Fruit fly (Drosophila melanogaster) whole organism, embryonic: Measurements from ENCODE around the gene Pgant2.

ENCODE experiments used
- Blimp-1 ChIP-seq: fragments of 200-800 bp; sonication (Bioruptor generic); optimal IDR thresholded peaks from 3 replicates; lab custom pipeline; 2018; ENCODE audit warnings: missing biosample characterization, missing genetic modification characterization, mild to moderate bottlenecking, moderate library complexity, missing genetic modification reagents
- CG10366 ChIP-seq: fragments of 200-800 bp; sonication (Bioruptor generic); IDR thresholded peaks from 2 replicates; pipeline ENCODE4 v1.3.6; 2022; ENCODE audit warnings: missing biosample characterization, missing genetic modification characterization
- CG12104 ChIP-seq: fragments of 200-800 bp; sonication (Bioruptor generic); optimal IDR thresholded peaks from 3 replicates; lab custom pipeline; 2016; ENCODE audit warnings: missing biosample characterization, missing genetic modification characterization
- CG13624 ChIP-seq: fragments of 200-800 bp; sonication (Bioruptor generic); optimal IDR thresholded peaks from 2 replicates; lab custom pipeline; 2016; ENCODE audit warnings: missing biosample characterization, missing genetic modification characterization
- CG14014 ChIP-seq: fragments of 200-800 bp; sonication (Bioruptor generic); IDR thresholded peaks from 2 replicates; pipeline ENCODE4 v1.3.6; 2022; ENCODE audit warnings: missing biosample characterization, missing genetic modification characterization
- CG17361 ChIP-seq: fragments of 200-800 bp; sonication (Bioruptor generic); IDR thresholded peaks from 3 replicates; pipeline ENCODE4 v1.3.6; 2022; ENCODE audit warnings: missing biosample characterization, missing genetic modification characterization
- CG18476 ChIP-seq: fragments of 200-800 bp; sonication (Bioruptor generic); optimal IDR thresholded peaks from 2 replicates; lab custom pipeline; 2016; ENCODE audit warnings: missing biosample characterization, mild to moderate bottlenecking, missing genetic modification characterization
- CG3163 ChIP-seq: fragments of 200-800 bp; sonication (Bioruptor generic); optimal IDR thresholded peaks from 3 replicates; lab custom pipeline; 2016; ENCODE audit warnings: missing biosample characterization, missing genetic modification characterization
- CG3281 ChIP-seq: fragments of 200-800 bp; sonication (Bioruptor generic); optimal IDR thresholded peaks from 3 replicates; lab custom pipeline; 2017; ENCODE audit warnings: missing biosample characterization, mild to moderate bottlenecking, missing genetic modification characterization
- CG34422 ChIP-seq: fragments of 200-800 bp; sonication (Bioruptor generic); IDR thresholded peaks from 3 replicates; pipeline ENCODE4 v1.3.6; 2022; ENCODE audit warnings: missing biosample characterization, missing genetic modification characterization
- CG3838 ChIP-seq: fragments of 200-800 bp; sonication (Bioruptor generic); optimal IDR thresholded peaks from 3 replicates; lab custom pipeline; 2016; ENCODE audit warnings: missing biosample characterization, missing genetic modification characterization
- CG6272 ChIP-seq: fragments of 200-800 bp; sonication (Bioruptor generic); IDR thresholded peaks from 2 replicates; pipeline ENCODE4 v1.3.6; 2022; ENCODE audit warnings: missing biosample characterization, missing genetic modification characterization
- CG6765 ChIP-seq: fragments of 200-800 bp; sonication (Bioruptor generic); optimal IDR thresholded peaks from 3 replicates; lab custom pipeline; 2017; ENCODE audit warnings: missing biosample characterization, mild to moderate bottlenecking, missing genetic modification characterization
- CG7963 ChIP-seq: fragments of 200-800 bp; sonication (Bioruptor generic); IDR thresholded peaks from 3 replicates; pipeline ENCODE4 v1.3.6; 2022; ENCODE audit warnings: missing biosample characterization, missing genetic modification characterization; ENCODE audit not compliant: partially characterized antibody
- CG7987 ChIP-seq: fragments of 200-800 bp; sonication (Bioruptor generic); optimal IDR thresholded peaks from 2 replicates; lab custom pipeline; 2018; ENCODE audit warnings: missing biosample characterization, mild to moderate bottlenecking, missing genetic modification characterization, moderate library complexity
- CG8089 ChIP-seq: fragments of 200-800 bp; sonication (Bioruptor generic); optimal IDR thresholded peaks from 3 replicates; lab custom pipeline; 2016; ENCODE audit warnings: missing biosample characterization, missing genetic modification characterization
- CG8944 ChIP-seq: fragments of 200-800 bp; sonication (Bioruptor generic); optimal IDR thresholded peaks from 3 replicates; lab custom pipeline; 2016; ENCODE audit warnings: missing biosample characterization, missing genetic modification characterization
- D ChIP-seq, 2 experiments: fragments of 200-800 bp in 1 of 2; fragments of >200 bp in 1 of 2; sonication (Bioruptor generic) in 1 of 2; optimal IDR thresholded peaks; 2 replicates in 1 of 2; 3 replicates in 1 of 2; lab custom pipeline; 2017; ENCODE audit warnings: mild to moderate bottlenecking in 1 of 2, missing biosample characterization in 1 of 2, missing genetic modification characterization in 1 of 2, missing genetic modification reagents in 1 of 2
- D19B ChIP-seq: fragments of 200-800 bp; sonication (Bioruptor generic); optimal IDR thresholded peaks from 2 replicates; lab custom pipeline; 2017; ENCODE audit warnings: missing biosample characterization, mild to moderate bottlenecking, missing genetic modification characterization
- Deaf1 ChIP-seq: fragments of 200-800 bp; optimal IDR thresholded peaks from 3 replicates; lab custom pipeline; 2019; ENCODE audit warnings: missing biosample characterization, mild to moderate bottlenecking, missing genetic modification characterization, moderate library complexity
- Dll ChIP-seq: fragments of 200-800 bp; sonication (Bioruptor generic); IDR thresholded peaks from 4 replicates; pipeline ENCODE4 v1.3.6; 2022; ENCODE audit warnings: missing biosample characterization, missing genetic modification characterization; ENCODE audit not compliant: partially characterized antibody
- Dp ChIP-seq: fragments of 200-800 bp; sonication (Bioruptor generic); optimal IDR thresholded peaks from 2 replicates; lab custom pipeline; 2018; ENCODE audit warnings: missing biosample characterization, mild to moderate bottlenecking, missing genetic modification characterization, moderate library complexity
- E2f1 ChIP-seq: fragments of 200-800 bp; sonication (Bioruptor generic); IDR thresholded peaks from 2 replicates; pipeline ENCODE4 v1.3.6; 2022; ENCODE audit warnings: missing biosample characterization, missing genetic modification characterization
- ERR ChIP-seq: fragments of 200-800 bp; sonication (Bioruptor generic); optimal IDR thresholded peaks from 2 replicates; lab custom pipeline; 2016; ENCODE audit warnings: missing biosample characterization, missing genetic modification characterization
- H2.0 ChIP-seq: fragments of 200-800 bp; sonication (Bioruptor generic); IDR thresholded peaks from 2 replicates; pipeline ENCODE4 v1.3.6; 2022; ENCODE audit warnings: missing biosample characterization, missing genetic modification characterization
- HmgD ChIP-seq: fragments of 200-800 bp; sonication (Bioruptor generic); optimal IDR thresholded peaks from 3 replicates; lab custom pipeline; 2016; ENCODE audit warnings: missing biosample characterization, missing genetic modification characterization
- Hr3 ChIP-seq: fragments of 200-800 bp; sonication (Bioruptor generic); optimal IDR thresholded peaks from 3 replicates; lab custom pipeline; 2016; ENCODE audit warnings: missing biosample characterization, missing genetic modification characterization
- Lim3 ChIP-seq: fragments of 200-800 bp; sonication (Bioruptor generic); IDR thresholded peaks from 2 replicates; pipeline ENCODE4 v1.3.6; 2022; ENCODE audit warnings: missing biosample characterization, missing genetic modification characterization
- NC2α ChIP-seq: fragments of 200-800 bp; sonication (Bioruptor generic); optimal IDR thresholded peaks from 2 replicates; lab custom pipeline; 2016; ENCODE audit warnings: missing biosample characterization, missing genetic modification characterization
- Sry-β ChIP-seq: fragments of 200-800 bp; sonication (Bioruptor generic); optimal IDR thresholded peaks from 2 replicates; lab custom pipeline; 2018; ENCODE audit warnings: missing biosample characterization, mild to moderate bottlenecking, missing genetic modification characterization, moderate library complexity
- Stat92E ChIP-seq, 3 experiments: fragments of >200 bp in 2 of 3; fragments of 200-800 bp in 1 of 3; sonication (Bioruptor generic) in 1 of 3; optimal IDR thresholded peaks; 2 replicates each; lab custom pipeline; 2017 to 2019; ENCODE audit warnings: missing biosample characterization in 3 of 3, missing genetic modification characterization in 3 of 3, mild to moderate bottlenecking in 1 of 3, moderate library complexity in 1 of 3
- Vsx1 ChIP-seq: fragments of 200-800 bp; sonication (Bioruptor generic); optimal IDR thresholded peaks from 2 replicates; lab custom pipeline; 2017; ENCODE audit warnings: missing biosample characterization, mild to moderate bottlenecking, missing genetic modification characterization, missing genetic modification reagents
- cas ChIP-seq: fragments of 200-800 bp; sonication (Bioruptor generic); IDR thresholded peaks from 2 replicates; pipeline ENCODE4 v1.3.6; 2022; ENCODE audit warnings: missing biosample characterization, missing genetic modification characterization
- ci ChIP-seq: fragments of 200-800 bp; sonication (Bioruptor generic); IDR thresholded peaks from 3 replicates; pipeline ENCODE4 v1.3.6; 2022; ENCODE audit warnings: missing biosample characterization, missing genetic modification characterization
- crol ChIP-seq: fragments of 200-800 bp; sonication (Bioruptor generic); IDR thresholded peaks from 2 replicates; pipeline ENCODE4 v1.3.6; 2022; ENCODE audit warnings: missing biosample characterization, missing genetic modification characterization
- crp ChIP-seq, 2 experiments: fragments of 200-800 bp; sonication (Bioruptor generic); optimal IDR thresholded peaks; 2 replicates in 1 of 2; 3 replicates in 1 of 2; lab custom pipeline; 2017; ENCODE audit warnings: missing biosample characterization in 2 of 2, missing genetic modification characterization in 2 of 2, mild to moderate bottlenecking in 1 of 2, moderate library complexity in 1 of 2
- fd96Cb ChIP-seq: fragments of 200-800 bp; sonication (Bioruptor generic); optimal IDR thresholded peaks from 2 replicates; lab custom pipeline; 2018; ENCODE audit warnings: missing biosample characterization, mild to moderate bottlenecking, missing genetic modification characterization, moderate library complexity
- ftz-f1 ChIP-seq: fragments of 200-800 bp; sonication (Bioruptor generic); optimal IDR thresholded peaks from 2 replicates; lab custom pipeline; 2016; ENCODE audit warnings: missing biosample characterization, missing genetic modification characterization
- gce ChIP-seq: fragments of 200-800 bp; sonication (Bioruptor generic); IDR thresholded peaks from 3 replicates; pipeline ENCODE4 v1.3.6; 2022; ENCODE audit warnings: missing biosample characterization, missing genetic modification characterization
- gro ChIP-seq: fragments of 200-800 bp; sonication (Bioruptor generic); optimal IDR thresholded peaks from 2 replicates; lab custom pipeline; 2016; ENCODE audit warnings: missing biosample characterization, missing genetic modification characterization
- hkb ChIP-seq, 2 experiments: fragments of 200-800 bp in 1 of 2; fragments of >200 bp in 1 of 2; sonication (Bioruptor generic) in 1 of 2; IDR thresholded peaks in 1 of 2; optimal IDR thresholded peaks in 1 of 2; 2 replicates each; pipeline versions ENCODE4 v1.3.6 to Lab custom; 2017 to 2022; ENCODE audit warnings: missing biosample characterization in 1 of 2, missing genetic modification characterization in 1 of 2
- jigr1 ChIP-seq: fragments of 200-800 bp; sonication (Bioruptor generic); IDR thresholded peaks from 3 replicates; pipeline ENCODE4 v1.3.6; 2022; ENCODE audit warnings: missing biosample characterization, missing genetic modification characterization
- jumu ChIP-seq: fragments of 200-800 bp; sonication (Bioruptor generic); optimal IDR thresholded peaks from 3 replicates; lab custom pipeline; 2016; ENCODE audit warnings: missing biosample characterization, missing genetic modification characterization
- pb ChIP-seq: fragments of 200-800 bp; sonication (Bioruptor generic); optimal IDR thresholded peaks from 3 replicates; lab custom pipeline; 2016; ENCODE audit warnings: missing biosample characterization, missing genetic modification characterization
- phol ChIP-seq: fragments of 200-800 bp; sonication (Bioruptor generic); optimal IDR thresholded peaks from 3 replicates; lab custom pipeline; 2018; ENCODE audit warnings: missing biosample characterization, mild to moderate bottlenecking, missing genetic modification characterization, moderate library complexity
- slp2 ChIP-seq: fragments of 200-800 bp; sonication (Bioruptor generic); optimal IDR thresholded peaks from 2 replicates; lab custom pipeline; 2016; ENCODE audit warnings: missing biosample characterization, missing genetic modification characterization
- sug ChIP-seq: fragments of 200-800 bp; optimal IDR thresholded peaks from 2 replicates; lab custom pipeline; 2019; ENCODE audit warnings: missing biosample characterization, mild to moderate bottlenecking, missing genetic modification characterization, moderate library complexity
- toy ChIP-seq: fragments of 200-800 bp; sonication (Bioruptor generic); IDR thresholded peaks from 2 replicates; pipeline ENCODE4 v1.3.6; 2022; ENCODE audit warnings: missing biosample characterization, missing genetic modification characterization
- trh ChIP-seq: fragments of 200-800 bp; sonication (Bioruptor generic); optimal IDR thresholded peaks from 2 replicates; lab custom pipeline; 2016; ENCODE audit warnings: missing biosample characterization, missing genetic modification characterization
- zf30C ChIP-seq: fragments of 200-800 bp; sonication (Bioruptor generic); optimal IDR thresholded peaks from 3 replicates; lab custom pipeline; 2018; ENCODE audit warnings: missing biosample characterization, mild to moderate bottlenecking, missing genetic modification characterization

The Pgant2 gene

DNA sequence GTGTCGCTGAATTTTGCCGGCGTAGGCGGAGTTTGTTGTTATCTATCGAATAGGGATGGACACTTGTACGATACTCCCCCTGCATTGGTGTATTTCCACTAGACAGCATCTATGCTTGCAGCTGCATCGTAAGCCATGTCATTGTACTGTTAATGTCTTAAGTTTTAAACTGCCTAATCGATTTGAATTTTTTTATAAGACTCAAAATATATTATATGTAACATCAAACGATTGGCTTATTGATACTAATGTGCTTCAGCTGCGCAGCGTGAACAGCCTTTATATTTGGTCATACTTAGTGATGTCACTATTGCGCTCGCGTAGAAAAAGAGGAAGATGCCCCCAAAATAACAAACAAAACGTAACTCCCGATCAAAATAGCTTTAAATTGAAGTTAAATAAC lies 49.8 kb downstream of the Pgant2 start, which contains the start of the genes CG9662 and Ptpa (continued):
- TF ChIP-seq toy (GFP tag; lab: Robert Waterston, UW) (no peak), CG8944 (peak; percentile 78), gce (GFP tag; lab: Robert Waterston, UW) (no peak), fd96Cb (peak; percentile 78), zf30C (no peak), gro (GFP tag; lab: Kevin White, UChicago) (peak; percentile 78), Stat92E (GFP tag; optimal IDR thresholded peaks at IDR 0.05; lab: Kevin White, UChicago) (no peak), phol (tag; lab: Kevin White, UChicago) (peak; percentile 91), sug (tag; lab: Kevin White, UChicago) (peak; percentile 78), ERR (GFP tag; lab: Kevin White, UChicago) (peak; percentile 65), D (optimal IDR thresholded peaks at IDR 0.05; lab: Kevin White, UChicago) (no peak), D (GFP tag; optimal IDR thresholded peaks at IDR 0.05; lab: Kevin White, UChicago) (peak; percentile 59), CG14014 (GFP tag; lab: Robert Waterston, UW) (peak; percentile 84), crp (GFP tag; optimal IDR thresholded peaks at IDR 0.05; lab: Kevin White, UChicago) (peak in 1 of 2 experiments; percentile 42), CG10366 (GFP tag; lab: Robert Waterston, UW) (peak; percentile 92), NC2α (GFP tag; lab: Kevin White, UChicago) (peak; percentile 75), Sry-β (GFP tag; lab: Kevin White, UChicago) (peak; percentile 52), CG12104 (GFP tag; lab: Kevin White, UChicago) (peak; percentile 48), Lim3 (GFP tag; lab: Robert Waterston, UW) (peak; percentile 54; the same call in 1 of the 2 replicates), cas (peak; percentile 47; the same call in 1 of the 2 replicates), HmgD (GFP tag; lab: Kevin White, UChicago) (peak; percentile 43), CG6765 (GFP tag; lab: Kevin White, UChicago) (no peak), CG13624 (GFP tag; lab: Kevin White, UChicago) (peak; percentile 91), Dll (GFP tag; lab: Robert Waterston, UW) (peak; percentile 94), H2.0 (GFP tag; lab: Robert Waterston, UW) (peak; percentile 88), CG18476 (GFP tag; lab: Kevin White, UChicago) (peak; percentile 67), Deaf1 (no peak), jigr1 (GFP tag; lab: Robert Waterston, UW) (peak; percentile 66; the same call in 1 of the 3 replicates), E2f1 (GFP tag; lab: Robert Waterston, UW) (peak; percentile 55), CG3838 (GFP tag; lab: Kevin White, UChicago) (peak; percentile 13), CG3163 (GFP tag; lab: Kevin White, UChicago) (peak; percentile 62), hkb (optimal IDR thresholded peaks at IDR 0.05; lab: Kevin White, UChicago) (peak; percentile 79), hkb (GFP tag; IDR thresholded peaks at IDR 0.05; lab: Robert Waterston, UW) (peak; percentile 70), Blimp-1 (GFP tag; lab: Kevin White, UChicago) (no peak), D19B (peak; percentile 58), slp2 (GFP tag; lab: Kevin White, UChicago) (peak; percentile 71), CG7963 (GFP tag; lab: Robert Waterston, UW) (peak; percentile 77), CG34422 (GFP tag; lab: Robert Waterston, UW) (peak; percentile 90), ci (GFP tag; lab: Robert Waterston, UW) (peak; percentile 66; the same call in 2 of the 3 replicates), crol (GFP tag; lab: Robert Waterston, UW) (no peak), Hr3 (GFP tag; lab: Kevin White, UChicago) (peak; percentile 88), CG7987 (GFP tag; lab: Kevin White, UChicago) (no peak), ftz-f1 (GFP tag; lab: Kevin White, UChicago) (no peak), pb (GFP tag; lab: Kevin White, UChicago) (peak; percentile 39), trh (GFP tag; lab: Kevin White, UChicago) (peak; percentile 40), Vsx1 (no peak), jumu (GFP tag; lab: Kevin White, UChicago) (peak; percentile 92), CG3281 (GFP tag; lab: Kevin White, UChicago) (no peak), CG6272 (GFP tag; lab: Robert Waterston, UW) (peak; percentile 87), CG17361 (GFP tag; lab: Robert Waterston, UW) (peak; percentile 87; the same call in 2 of the 3 replicates), CG8089 (GFP tag; lab: Kevin White, UChicago) (peak; percentile 70), Dp (GFP tag; lab: Kevin White, UChicago) (peak; percentile 35)
